Worm (Caenorhabditis elegans): Measurements from ENCODE around the gene srv-26.
"Not testable (repeated sequence)": the region's sequence is repeated elsewhere in the genome, so short reads cannot be mapped to it uniquely, and the experiment has no call there.

The srv-26 gene

ce11 chrIV:6321667-6322066 is 20.0 kb upstream of the srv-26 start, which contains the start of gene Y73B6BL.29 (continued):
- TF ChIP-seq lin-29 (GFP tag; IDR thresholded peaks at IDR 0.05) (no peak), nhr-48 (tag; optimal IDR thresholded peaks at IDR 0.05) (peak; percentile 42), daf-16 (GFP tag; optimal IDR thresholded peaks at IDR 0.05) (peak; percentile 39 to 68), daf-16 (tag; optimal IDR thresholded peaks at IDR 0.05) (peak; percentile 45), mdl-1 (tag; optimal IDR thresholded peaks at IDR 0.05) (peak in 1 of 2 experiments; percentile 44), zfp-2 (tag; optimal IDR thresholded peaks at IDR 0.05) (peak; percentile 88), ceh-28 (tag; optimal IDR thresholded peaks at IDR 0.05) (no peak), mxl-3 (GFP tag; optimal IDR thresholded peaks at IDR 0.05) (peak; percentile 51), mdt-29 (GFP tag; IDR thresholded peaks at IDR 0.05) (no peak; the same call in 1 of the 2 replicates), sdz-12 (GFP tag; optimal IDR thresholded peaks at IDR 0.05) (peak; percentile 90), nhr-102 (tag; optimal IDR thresholded peaks at IDR 0.05) (peak; percentile 85), dpl-1 (GFP tag; optimal IDR thresholded peaks at IDR 0.05) (peak; percentile 99), R02D3.7 (tag; optimal IDR thresholded peaks at IDR 0.05) (no peak), ceh-82 (tag; optimal IDR thresholded peaks at IDR 0.05) (no peak), mes-2 (tag; optimal IDR thresholded peaks at IDR 0.05; ENCODE audit: poor library complexity, severe bottlenecking) (peak; percentile 100), daf-8 (GFP tag; IDR thresholded peaks at IDR 0.05) (no peak), lin-39 (tag; optimal IDR thresholded peaks at IDR 0.05) (no peak), hmg-1.1 (GFP tag; IDR thresholded peaks at IDR 0.05) (peak; percentile 74), snpc-1.2 (GFP tag; IDR thresholded peaks at IDR 0.05) (peak; percentile 84), jun-1 (tag; optimal IDR thresholded peaks at IDR 0.05) (no peak), madf-5 (GFP tag; IDR thresholded peaks at IDR 0.05) (no peak), ceh-20 (GFP tag; IDR thresholded peaks at IDR 0.05) (no peak), nhr-28 (tag; optimal IDR thresholded peaks at IDR 0.05) (peak; percentile 60), set-16 (GFP tag; IDR thresholded peaks at IDR 0.05) (no peak), dmd-9 (GFP tag; IDR thresholded peaks at IDR 0.05) (peak; percentile 82), ZK546.5 (tag; optimal IDR thresholded peaks at IDR 0.05) (peak; percentile 43 to 51)

DNA sequence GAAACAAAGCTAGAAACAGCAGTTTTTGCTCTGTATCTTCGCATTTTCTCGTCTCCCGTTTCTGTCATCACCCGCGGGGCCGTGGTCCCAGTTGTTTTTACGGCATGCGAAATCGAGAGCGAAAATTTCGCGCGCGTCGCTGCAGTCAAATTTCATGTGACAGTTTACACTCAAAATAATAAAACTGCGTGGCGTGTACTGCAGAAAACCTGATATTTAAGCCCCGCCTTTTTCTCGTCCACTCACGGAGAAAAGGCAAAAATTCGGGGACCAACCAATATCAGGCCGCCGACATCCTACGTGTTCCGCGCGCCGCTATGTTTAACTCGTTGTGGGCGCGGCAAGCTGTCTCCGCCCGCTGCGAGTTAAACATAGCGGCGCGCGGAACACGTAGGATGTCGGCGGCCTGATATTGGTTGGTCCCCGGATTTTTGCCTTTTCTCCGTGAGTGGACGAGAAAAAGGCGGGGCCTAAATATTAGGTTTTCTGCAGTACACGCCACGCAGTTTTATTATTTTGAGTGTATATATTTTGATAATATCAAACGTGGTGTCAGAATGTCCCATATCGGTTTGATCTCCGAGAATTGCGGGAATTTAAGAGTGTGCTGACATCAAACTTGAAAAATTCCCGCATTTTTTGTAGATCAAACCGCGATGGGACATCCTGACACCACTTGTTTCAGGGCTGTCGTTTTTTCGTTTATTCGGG is 18.8 kb upstream of the srv-26 start:
- 0 out of 2 replicates have a peak, but pooled peaks have one; percentile 24 for TF ChIP-seq mdt-29 (GFP tag; IDR thresholded peaks at IDR 0.05)
- 0 out of 2 replicates have a peak, but pooled peaks have one; percentile 3 for TF ChIP-seq ZK337.2 (GFP tag; IDR thresholded peaks at IDR 0.05)
- peak; percentile 66 for TF ChIP-seq snpc-1.2 (GFP tag; IDR thresholded peaks at IDR 0.05)
- 0 out of 2 replicates have a peak, but pooled peaks have one; percentile 17 for TF ChIP-seq dmd-8 (GFP tag; IDR thresholded peaks at IDR 0.05)
- TF ChIP-seq arid-1 (GFP tag; conservative IDR thresholded peaks at IDR 0.05) = 0 out of 2 replicates have a peak, but pooled peaks have one; percentile 51
- TF ChIP-seq lin-38 (GFP tag; IDR thresholded peaks at IDR 0.05) = peak; percentile 40
- 0 out of 2 replicates have a peak, but pooled peaks have one; percentile 34 for TF ChIP-seq T26A8.4 (GFP tag; IDR thresholded peaks at IDR 0.05)
- 0 out of 2 replicates have a peak, but pooled peaks have one; percentile 16 for TF ChIP-seq php-3 (GFP tag; IDR thresholded peaks at IDR 0.05)

- TF ChIP-seq F49E8.2 (tag; optimal IDR thresholded peaks at IDR 0.05; ENCODE audit: borderline replicate concordance); egl-27 (tag; optimal IDR thresholded peaks at IDR 0.05); nhr-11 (tag; optimal IDR thresholded peaks at IDR 0.05): not testable (repeated sequence)
Measured at ce11 chrIV:6317357-6317756, 15.7 kb upstream of the srv-26 start, which contains the start of gene Y73B6BL.12. TSS of gene Y73B6BL.12 (minus strand) at chrIV:6317457.

ce11 chrIV:6307439-6307838 is 5.8 kb upstream of the srv-26 start, which contains the start of gene csp-2:
TSS of gene csp-2 (plus strand) at chrIV:6307739.
- TF ChIP-seq dpl-1 (GFP tag; optimal IDR thresholded peaks at IDR 0.05) (no peak), ceh-44 (GFP tag; IDR thresholded peaks at IDR 0.05) (no peak), ceh-28 (tag; optimal IDR thresholded peaks at IDR 0.05) (peak; percentile 23)

All from whole organism, L4 larva.